Worm (Caenorhabditis elegans): ENCODE measurements around the gene C50E3.15.

C50E3.15 gene

ce11 chrV:7622011-7622465 lies 3.8 kb downstream of the C50E3.15 start, which contains the start of gene C50E3.12:
Gene C50E3.12, minus strand, starts transcription at chrV:7622061.
- TF ChIP-seq hlh-8 (tag; optimal IDR thresholded peaks at IDR 0.05): no peak
- TF ChIP-seq che-1 (tag; optimal IDR thresholded peaks at IDR 0.05): no peak
- TF ChIP-seq odd-2 (tag; optimal IDR thresholded peaks at IDR 0.05): no peak
- TF ChIP-seq pha-2 (tag; optimal IDR thresholded peaks at IDR 0.05): no peak

DNA sequence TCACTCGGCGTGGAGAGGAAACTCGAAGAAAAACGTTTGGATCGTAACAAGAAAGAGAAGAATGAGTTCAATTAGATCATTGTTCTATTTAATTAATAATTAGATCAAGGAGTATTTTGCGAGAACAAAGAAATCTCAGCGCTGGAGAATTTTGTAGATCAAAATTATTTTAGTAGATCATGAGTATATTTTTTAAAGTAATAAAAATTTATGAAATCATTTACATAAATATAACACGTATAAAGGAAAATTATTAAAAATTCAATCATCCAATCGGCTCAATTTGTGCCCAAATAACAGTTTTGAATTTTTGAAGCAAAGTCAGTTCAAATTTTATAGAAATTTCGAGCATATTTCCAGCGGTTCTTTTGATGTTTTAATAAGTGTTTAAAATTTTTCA lies 5.9 kb downstream of the C50E3.15 start, which contains the start of gene C50E3.13:
TSS of gene C50E3.13 (minus strand) at position 101 of the 400 bp plus-strand sequence.
- TF ChIP-seq unc-42 (tag; optimal IDR thresholded peaks at IDR 0.05) (no peak), npax-4 (tag; optimal IDR thresholded peaks at IDR 0.05) (no peak), hlh-30 (tag; optimal IDR thresholded peaks at IDR 0.05; ENCODE audit: insufficient read depth) (no peak), hlh-13 (GFP tag; optimal IDR thresholded peaks at IDR 0.05) (no peak), nhr-232 (tag; optimal IDR thresholded peaks at IDR 0.05) (no peak), ceh-6 (GFP tag; optimal IDR thresholded peaks at IDR 0.05) (no peak), gmeb-2 (tag; optimal IDR thresholded peaks at IDR 0.05) (no peak), ceh-30 (tag; optimal IDR thresholded peaks at IDR 0.05) (no peak), ceh-45 (GFP tag; IDR thresholded peaks at IDR 0.05) (no peak), sox-4 (tag; optimal IDR thresholded peaks at IDR 0.05) (no peak), pat-9 (tag; optimal IDR thresholded peaks at IDR 0.05) (no peak), ttx-3 (tag; optimal IDR thresholded peaks at IDR 0.05) (no peak), ceh-14 (tag; optimal IDR thresholded peaks at IDR 0.05) (no peak), fax-1 (tag; optimal IDR thresholded peaks at IDR 0.05) (no peak)

DNA sequence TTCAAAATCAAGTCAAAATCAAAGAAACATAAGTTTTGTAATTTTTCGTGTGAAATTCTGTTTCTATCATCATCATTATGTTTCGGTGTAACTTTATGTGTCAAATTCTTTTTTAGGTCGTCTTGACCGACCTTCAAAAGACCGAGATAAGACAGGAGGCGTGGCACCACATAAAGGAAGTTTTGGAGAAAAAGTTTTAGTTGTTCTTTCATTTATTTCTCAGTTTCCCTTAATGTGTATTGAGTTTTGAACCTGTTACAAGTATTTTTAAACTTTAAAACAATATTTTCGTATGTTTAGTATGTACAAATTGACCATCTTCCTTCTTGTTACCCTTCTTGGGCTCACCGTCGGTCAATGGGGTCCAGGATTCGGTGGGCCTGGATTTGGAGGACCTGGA lies 6.4 kb downstream of the C50E3.15 start, which contains the start of gene grsp-4:
TSS of gene grsp-4 (plus strand) at position 301 of the 400 bp plus-strand sequence.
- TF ChIP-seq ttx-3 (tag; optimal IDR thresholded peaks at IDR 0.05): no peak

ce11 chrV:7626550-7626949 lies 8.3 kb downstream of the C50E3.15 start, which contains the start of gene F07C4.6:
Gene F07C4.6, plus strand, starts transcription at chrV:7626850.
- no peak for TF ChIP-seq rnt-1 (tag; optimal IDR thresholded peaks at IDR 0.05)
- TF ChIP-seq nhr-11 (tag; optimal IDR thresholded peaks at IDR 0.05): no peak
- no peak for TF ChIP-seq ceh-24 (tag; optimal IDR thresholded peaks at IDR 0.05)
- no peak for TF ChIP-seq npax-4 (tag; optimal IDR thresholded peaks at IDR 0.05)
- TF ChIP-seq C08G9.2 (tag; optimal IDR thresholded peaks at IDR 0.05): no peak
- TF ChIP-seq fkh-10 (GFP tag; optimal IDR thresholded peaks at IDR 0.05): no peak
- TF ChIP-seq ceh-34 (tag; optimal IDR thresholded peaks at IDR 0.05): no peak
- TF ChIP-seq elt-4 (tag; optimal IDR thresholded peaks at IDR 0.05): no peak
- no peak for TF ChIP-seq ama-1 (optimal IDR thresholded peaks at IDR 0.05)
- TF ChIP-seq unc-55 (GFP tag; optimal IDR thresholded peaks at IDR 0.05): no peak
- no peak for TF ChIP-seq fkh-6 (tag; optimal IDR thresholded peaks at IDR 0.05)
- TF ChIP-seq ets-4 (tag; optimal IDR thresholded peaks at IDR 0.05): no peak
- TF ChIP-seq sox-2 (GFP tag; IDR thresholded peaks at IDR 0.05): no peak
- TF ChIP-seq hlh-15 (tag; optimal IDR thresholded peaks at IDR 0.05): no peak
- TF ChIP-seq ceh-2 (tag; optimal IDR thresholded peaks at IDR 0.05): no peak
- no peak for TF ChIP-seq lim-6 (tag; optimal IDR thresholded peaks at IDR 0.05)
- TF ChIP-seq odd-2 (tag; optimal IDR thresholded peaks at IDR 0.05): no peak

DNA sequence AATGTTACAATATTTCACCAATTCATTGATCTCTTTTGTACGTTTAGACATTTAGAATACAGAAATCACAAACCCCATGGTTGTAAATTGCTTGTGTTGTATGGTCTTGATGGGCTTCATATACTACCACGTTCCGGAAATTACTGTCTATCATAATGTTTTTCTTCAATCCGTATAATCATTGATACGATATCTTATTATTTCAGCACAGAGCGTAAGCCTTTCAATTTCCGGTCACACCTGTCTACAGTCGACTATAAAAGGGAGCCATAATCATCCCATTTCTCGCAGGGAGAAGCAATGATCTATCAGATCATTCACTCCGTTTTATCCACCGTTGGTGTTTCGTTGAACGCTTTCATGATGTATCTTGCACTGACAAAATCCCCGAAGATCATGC lies 11.3 kb downstream of the C50E3.15 start, which contains the start of gene srd-30:
TSS of gene srd-30 (plus strand) at position 301 of the 400 bp plus-strand sequence.
- TF ChIP-seq pag-3 (tag; optimal IDR thresholded peaks at IDR 0.05; ENCODE audit: borderline replicate concordance): no peak
- TF ChIP-seq syd-9 (tag; optimal IDR thresholded peaks at IDR 0.05): no peak
- no peak for TF ChIP-seq ceh-18 (tag; optimal IDR thresholded peaks at IDR 0.05)
- no peak for TF ChIP-seq dve-1 (tag; optimal IDR thresholded peaks at IDR 0.05)
- no peak for TF ChIP-seq pat-9 (tag; optimal IDR thresholded peaks at IDR 0.05)
- TF ChIP-seq lin-11 (tag; optimal IDR thresholded peaks at IDR 0.05): no peak
- no peak for TF ChIP-seq ceh-6 (GFP tag; optimal IDR thresholded peaks at IDR 0.05)
- no peak for TF ChIP-seq rnt-1 (tag; optimal IDR thresholded peaks at IDR 0.05)
- TF ChIP-seq npax-4 (tag; optimal IDR thresholded peaks at IDR 0.05): no peak
- TF ChIP-seq ceh-30 (tag; optimal IDR thresholded peaks at IDR 0.05): no peak
- TF ChIP-seq ceh-22 (tag; optimal IDR thresholded peaks at IDR 0.05): no peak
- no peak for TF ChIP-seq eyg-1 (tag; optimal IDR thresholded peaks at IDR 0.05)
